Worm (Caenorhabditis elegans) whole organism, early embryonic: ENCODE measurements around the gene ceh-86.

Experiments
- aly-1 ChIP-seq: sonication (generic microtip); optimal IDR thresholded peaks from 2 replicates; lab custom pipeline; 2016; ENCODE audit warnings: missing genetic modification characterization, missing compliant biosample characterization
- ama-1 ChIP-seq: fragments of 150-350 bp; optimal IDR thresholded peaks from 2 replicates; lab custom pipeline; 2014
- tbx-37 ChIP-seq: fragments of 200-800 bp; sonication (Bioruptor generic); conservative IDR thresholded peaks from 2 replicates; pipeline ENCODE4 v1.3.6; 2022; ENCODE audit warnings: missing genetic modification reagents, missing genetic modification characterization, missing compliant biosample characterization

DNA sequence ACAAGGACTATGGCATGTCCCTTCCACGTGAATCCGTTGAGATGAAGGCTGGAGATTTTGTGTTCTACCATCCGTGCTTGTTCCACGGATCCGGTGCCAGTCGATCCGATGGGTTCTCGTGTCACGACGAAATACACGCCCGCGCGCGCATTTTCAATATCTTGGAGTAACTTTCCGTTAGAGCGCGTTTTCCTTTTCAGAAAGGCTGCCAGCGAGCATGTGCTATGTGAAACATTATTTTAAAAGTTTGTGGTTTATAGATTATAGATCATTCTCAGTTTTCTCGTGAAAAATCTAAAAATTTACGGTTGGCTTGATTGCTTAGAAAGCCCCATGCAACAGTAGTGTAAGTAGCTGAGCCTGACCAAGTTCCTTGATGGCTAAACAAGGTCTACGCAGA is 13.0 kb downstream of the ceh-86 start, which contains the start of gene fbxc-20:
- TF ChIP-seq ama-1 (lab: Kevin White, UChicago) (no peak), tbx-37 (GFP tag; lab: Robert Waterston, UW) (no peak), aly-1 (tag; lab: Kevin White, UChicago) (no peak)
